Worm (Caenorhabditis elegans) whole organism, L4/young adult: ENCODE data around the gene dif-1.

ENCODE experiments used
- W03F9.2 ChIP-seq: fragments of 150-350 bp; optimal IDR thresholded peaks from 2 replicates; lab custom pipeline; 2014; ENCODE audit warnings: missing biosample characterization, missing genetic modification characterization
- him-1 ChIP-seq: sonication (generic microtip); optimal IDR thresholded peaks from 2 replicates; lab custom pipeline; 2016; ENCODE audit warnings: missing genotype, missing genetic modification reagents, missing genetic modification characterization, missing compliant biosample characterization

ce11 chrIV:7520258-7520657, 32.5 kb downstream of the dif-1 start:
- TF ChIP-seq him-1 (tag; lab: Kevin White, UChicago) = no peak
- no peak for TF ChIP-seq W03F9.2 (tag; lab: Kevin White, UChicago)
